Fruit fly (Drosophila melanogaster): ENCODE data around the gene CG14818.

CG14818 gene

dm6 chrX:1907727-1908264, 28.2 kb upstream of the CG14818 start, which contains the start of gene mip130:
TSS of gene mip130 (plus strand) at chrX:1908239.
- TF ChIP-seq fru (GFP tag; optimal IDR thresholded peaks at IDR 0.05) (peak; percentile 68), Vsx2 (GFP tag; optimal IDR thresholded peaks at IDR 0.05; ENCODE audit: partially characterized antibody) (no peak), brk (GFP tag; optimal IDR thresholded peaks at IDR 0.05) (no peak), ey (GFP tag; optimal IDR thresholded peaks at IDR 0.05) (peak; percentile 24), Mio (GFP tag; optimal IDR thresholded peaks at IDR 0.05) (no peak), Abd-B (GFP tag; optimal IDR thresholded peaks at IDR 0.05) (no peak), Dif (GFP tag; optimal IDR thresholded peaks at IDR 0.05; ENCODE audit: partially characterized antibody) (no peak), Hnf4 (GFP tag; optimal IDR thresholded peaks at IDR 0.05) (no peak), dsf (GFP tag; optimal IDR thresholded peaks at IDR 0.05; ENCODE audit: borderline replicate concordance) (no peak), rgr (GFP tag; optimal IDR thresholded peaks at IDR 0.05) (peak; percentile 45), HLH106 (tag; optimal IDR thresholded peaks at IDR 0.05) (peak; percentile 64), Myc (optimal IDR thresholded peaks at IDR 0.05) (peak; percentile 51), tai (GFP tag; optimal IDR thresholded peaks at IDR 0.05) (no peak), Rel (GFP tag; optimal IDR thresholded peaks at IDR 0.05) (no peak), Rel (tag; optimal IDR thresholded peaks at IDR 0.05) (peak; percentile 41), usp (GFP tag; optimal IDR thresholded peaks at IDR 0.05) (no peak), OdsH (GFP tag; optimal IDR thresholded peaks at IDR 0.05) (peak; percentile 38), foxo (GFP tag; optimal IDR thresholded peaks at IDR 0.05) (peak in 1 of 2 experiments; percentile 73), CG32264 (GFP tag; optimal IDR thresholded peaks at IDR 0.05) (no peak), dmrt93B (GFP tag; optimal IDR thresholded peaks at IDR 0.05) (peak; percentile 30), h (GFP tag; optimal IDR thresholded peaks at IDR 0.05) (peak; percentile 73), psq (GFP tag; optimal IDR thresholded peaks at IDR 0.05) (peak; percentile 56), dl (GFP tag; optimal IDR thresholded peaks at IDR 0.05; ENCODE audit: insufficient read depth in 1 of 2, partially characterized antibody in 2 of 2) (no peak), GATAd (GFP tag; optimal IDR thresholded peaks at IDR 0.05) (no peak), jim (GFP tag; optimal IDR thresholded peaks at IDR 0.05) (no peak), Dfd (GFP tag; optimal IDR thresholded peaks at IDR 0.05) (no peak), Sp1 (GFP tag; optimal IDR thresholded peaks at IDR 0.05) (peak; percentile 63), br (GFP tag; optimal IDR thresholded peaks at IDR 0.05) (peak; percentile 43), CrebA (GFP tag; optimal IDR thresholded peaks at IDR 0.05; ENCODE audit: borderline replicate concordance) (no peak), pan (optimal IDR thresholded peaks at IDR 0.05) (no peak), woc (GFP tag; optimal IDR thresholded peaks at IDR 0.05) (peak; percentile 85), Hr78 (GFP tag; optimal IDR thresholded peaks at IDR 0.05) (no peak), Hr83 (GFP tag; optimal IDR thresholded peaks at IDR 0.05; ENCODE audit: poor library complexity, severe bottlenecking) (peak; percentile 1), N (GFP tag; optimal IDR thresholded peaks at IDR 0.05) (no peak), Jra (GFP tag; optimal IDR thresholded peaks at IDR 0.05) (no peak), CG9705 (GFP tag; optimal IDR thresholded peaks at IDR 0.05) (no peak), sv (GFP tag; optimal IDR thresholded peaks at IDR 0.05) (no peak), sage (GFP tag; optimal IDR thresholded peaks at IDR 0.05) (no peak), lola (GFP tag; optimal IDR thresholded peaks at IDR 0.05) (no peak)

dm6 chrX:1903968-1904367, 24.4 kb upstream of the CG14818 start:
- TF ChIP-seq foxo (GFP tag; optimal IDR thresholded peaks at IDR 0.05) = no peak
- TF ChIP-seq Hr78 (GFP tag; optimal IDR thresholded peaks at IDR 0.05) = no peak
- no peak for TF ChIP-seq jim (GFP tag; optimal IDR thresholded peaks at IDR 0.05)
- no peak for TF ChIP-seq HLH106 (tag; optimal IDR thresholded peaks at IDR 0.05)
- TF ChIP-seq dl (GFP tag; optimal IDR thresholded peaks at IDR 0.05; ENCODE audit: insufficient read depth in 1 of 2, partially characterized antibody in 2 of 2) = no peak
- TF ChIP-seq Hnf4 (GFP tag; optimal IDR thresholded peaks at IDR 0.05) = no peak
- no peak for TF ChIP-seq Hr83 (GFP tag; optimal IDR thresholded peaks at IDR 0.05; ENCODE audit: poor library complexity, severe bottlenecking)
- no peak for TF ChIP-seq psq (GFP tag; optimal IDR thresholded peaks at IDR 0.05)
- TF ChIP-seq GATAd (GFP tag; optimal IDR thresholded peaks at IDR 0.05) = no peak
- no peak for TF ChIP-seq sage (GFP tag; optimal IDR thresholded peaks at IDR 0.05)
- no peak for TF ChIP-seq Dfd (GFP tag; optimal IDR thresholded peaks at IDR 0.05)

Measured in whole organism, wandering third instar larva.